Worm (Caenorhabditis elegans) whole organism, early embryonic: ENCODE data around the gene H14A12.5.

Source experiments
- F13C5.2 ChIP-seq: sonication (generic microtip); optimal IDR thresholded peaks from 2 replicates; lab custom pipeline; 2017; ENCODE audit warnings: mild to moderate bottlenecking, missing genetic modification characterization, inconsistent platforms, missing compliant biosample characterization
- aly-1 ChIP-seq: sonication (generic microtip); optimal IDR thresholded peaks from 2 replicates; lab custom pipeline; 2016; ENCODE audit warnings: missing genetic modification characterization, missing compliant biosample characterization
- ama-1 ChIP-seq: fragments of 150-350 bp; optimal IDR thresholded peaks from 2 replicates; lab custom pipeline; 2014
- ceh-36 ChIP-seq: sonication (generic microtip); optimal IDR thresholded peaks from 2 replicates; lab custom pipeline; 2016; ENCODE audit warnings: missing genetic modification characterization, inconsistent platforms, missing compliant biosample characterization
- hmbx-1 ChIP-seq: sonication (generic microtip); optimal IDR thresholded peaks from 2 replicates; lab custom pipeline; 2016; ENCODE audit warnings: mild to moderate bottlenecking, missing genetic modification characterization, missing compliant biosample characterization
- sea-1 ChIP-seq: fragments of 200-800 bp; sonication (Bioruptor generic); conservative IDR thresholded peaks from 2 replicates; pipeline ENCODE4 v1.3.6; 2022; ENCODE audit warnings: missing genetic modification characterization, missing compliant biosample characterization

DNA sequence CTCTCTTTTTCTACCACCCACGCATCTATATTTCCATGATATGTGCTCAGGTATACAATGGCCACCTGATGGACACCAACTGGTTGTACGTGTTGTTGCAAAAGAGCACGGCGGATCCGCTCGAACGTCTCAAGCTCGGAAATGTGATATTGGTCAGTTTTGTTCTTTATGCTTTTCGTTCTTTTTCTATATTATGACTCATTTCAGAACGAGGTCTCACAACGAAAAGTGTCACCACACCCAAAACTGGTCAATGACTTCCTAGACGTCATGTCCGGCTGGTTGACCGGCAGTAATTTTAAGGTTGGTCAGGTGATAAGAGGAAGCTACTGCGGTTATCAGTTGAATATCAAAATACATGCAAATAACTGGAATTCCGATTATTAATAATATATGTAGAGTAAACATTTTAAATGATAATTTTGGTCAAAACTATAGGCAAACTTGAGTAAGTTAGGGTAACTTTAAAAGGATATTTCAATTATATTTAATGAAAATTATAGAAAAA lies 39.3 kb upstream of the H14A12.5 start, which contains the start of gene cls-1:
- TF ChIP-seq ama-1 (lab: Kevin White, UChicago) (no peak), hmbx-1 (tag; lab: Kevin White, UChicago) (no peak), aly-1 (no peak), F13C5.2 (tag; lab: Kevin White, UChicago) (no peak), ceh-36 (tag; lab: Kevin White, UChicago) (no peak), sea-1 (no peak)
